Worm (Caenorhabditis elegans): ENCODE data around the gene ZK546.5.

ce11 chrII:4904277-4904676 is 31.3 kb upstream of the ZK546.5 start:
- peak; percentile 78 for TF ChIP-seq mep-1 (tag; optimal IDR thresholded peaks at IDR 0.05)
- no peak for TF ChIP-seq skn-1 (tag; optimal IDR thresholded peaks at IDR 0.05)
- no peak for TF ChIP-seq unc-39 (tag; optimal IDR thresholded peaks at IDR 0.05)
- TF ChIP-seq unc-62 (GFP tag; optimal IDR thresholded peaks at IDR 0.05 in 1 of 2), result peak in 1 of 2 experiments; percentile 98
- TF ChIP-seq unc-62 (tag; optimal IDR thresholded peaks at IDR 0.05), result no peak
- peak; percentile 37; the same call in 1 of the 2 replicates for TF ChIP-seq pha-4 (GFP tag; IDR thresholded peaks at IDR 0.05)
- peak; percentile 23 for TF ChIP-seq pha-4 (tag; optimal IDR thresholded peaks at IDR 0.05)
- no peak for TF ChIP-seq ZK546.5 (tag; optimal IDR thresholded peaks at IDR 0.05)
- TF ChIP-seq lin-39 (tag; optimal IDR thresholded peaks at IDR 0.05), result no peak
- no peak for TF ChIP-seq zip-2 (tag; optimal IDR thresholded peaks at IDR 0.05)
- TF ChIP-seq zfp-3 (GFP tag; conservative IDR thresholded peaks at IDR 0.05), result no peak
- TF ChIP-seq lin-13 (GFP tag; optimal IDR thresholded peaks at IDR 0.05), result peak; percentile 60
- TF ChIP-seq aly-2 (tag; optimal IDR thresholded peaks at IDR 0.05), result no peak

Measured in whole organism, L4 larva.